Worm (Caenorhabditis elegans): Measurements from ENCODE around the gene C06E1.11.
A peak's percentile ranks its signal among the peaks of the same experiment; 100 is the strongest.

Gene C06E1.11

ce11 chrIII:8653457-8653856 is 37.0 kb upstream of the C06E1.11 start (continued):
- TF ChIP-seq nfya-2 (GFP tag; IDR thresholded peaks at IDR 0.05) = no peak
- no peak for TF ChIP-seq pbrm-1 (GFP tag; IDR thresholded peaks at IDR 0.05)
- TF ChIP-seq nhr-120 (GFP tag; IDR thresholded peaks at IDR 0.05) = no peak
- no peak for TF ChIP-seq Y56A3A.18 (GFP tag; IDR thresholded peaks at IDR 0.05)
- peak; percentile 34; the same call in 1 of the 2 replicates for TF ChIP-seq hmg-1.2 (GFP tag; IDR thresholded peaks at IDR 0.05)
- TF ChIP-seq lin-40 (tag; optimal IDR thresholded peaks at IDR 0.05) = no peak
- TF ChIP-seq B0035.1 (tag; optimal IDR thresholded peaks at IDR 0.05) = no peak
- TF ChIP-seq zfh-2 (GFP tag; conservative IDR thresholded peaks at IDR 0.05) = no peak
- no peak for TF ChIP-seq F57A8.1 (GFP tag; optimal IDR thresholded peaks at IDR 0.05)
- TF ChIP-seq attf-3 (GFP tag; conservative IDR thresholded peaks at IDR 0.05) = no peak
- no peak for TF ChIP-seq madf-3 (GFP tag; IDR thresholded peaks at IDR 0.05)
- no peak for TF ChIP-seq akir-1 (GFP tag; optimal IDR thresholded peaks at IDR 0.05)
- TF ChIP-seq chd-7 (tag; optimal IDR thresholded peaks at IDR 0.05) = no peak
- no peak for TF ChIP-seq Y53F4B.3 (GFP tag; IDR thresholded peaks at IDR 0.05)
- no peak for TF ChIP-seq ztf-28 (GFP tag; IDR thresholded peaks at IDR 0.05)
- TF ChIP-seq dpff-1 (tag; optimal IDR thresholded peaks at IDR 0.05) = no peak
- TF ChIP-seq ceh-27 (GFP tag; optimal IDR thresholded peaks at IDR 0.05) = no peak
- TF ChIP-seq nhr-179 (tag; optimal IDR thresholded peaks at IDR 0.05) = no peak
- no peak for TF ChIP-seq Y53G8AR.9 (GFP tag; conservative IDR thresholded peaks at IDR 0.05)
- TF ChIP-seq nhr-27 (tag; optimal IDR thresholded peaks at IDR 0.05) = no peak
- no peak for TF ChIP-seq K11D2.4 (GFP tag; IDR thresholded peaks at IDR 0.05)
- TF ChIP-seq F39B2.1 (GFP tag; IDR thresholded peaks at IDR 0.05) = no peak
- no peak for TF ChIP-seq F49E8.2 (tag; optimal IDR thresholded peaks at IDR 0.05; ENCODE audit: insufficient read depth)
- TF ChIP-seq lag-1 (GFP tag; IDR thresholded peaks at IDR 0.05) = no peak
- peak; percentile 17 for TF ChIP-seq snpc-3.4 (tag; optimal IDR thresholded peaks at IDR 0.05)
- no peak for TF ChIP-seq mel-28 (tag; optimal IDR thresholded peaks at IDR 0.05; ENCODE audit: borderline replicate concordance)
- peak; percentile 39 for TF ChIP-seq him-1 (tag; optimal IDR thresholded peaks at IDR 0.05)
- TF ChIP-seq atf-7 (tag; optimal IDR thresholded peaks at IDR 0.05) = no peak
- no peak for TF ChIP-seq hsf-1 (GFP tag; IDR thresholded peaks at IDR 0.05)
- TF ChIP-seq T26A5.8 (tag; optimal IDR thresholded peaks at IDR 0.05) = no peak
- no peak for TF ChIP-seq aptf-3 (GFP tag; IDR thresholded peaks at IDR 0.05)
- peak; percentile 25 for TF ChIP-seq die-1 (tag; optimal IDR thresholded peaks at IDR 0.05)
- no peak for TF ChIP-seq dox-1 (GFP tag; IDR thresholded peaks at IDR 0.05)
- no peak for TF ChIP-seq F55B11.4 (tag; optimal IDR thresholded peaks at IDR 0.05; ENCODE audit: borderline replicate concordance, insufficient read depth)
- no peak for TF ChIP-seq aptf-2 (GFP tag; conservative IDR thresholded peaks at IDR 0.05)
- TF ChIP-seq F23B12.7 (tag; optimal IDR thresholded peaks at IDR 0.05; ENCODE audit: insufficient read depth) = peak; percentile 11
- TF ChIP-seq hmg-20 (GFP tag; IDR thresholded peaks at IDR 0.05) = no peak
- no peak for TF ChIP-seq lin-54 (GFP tag; optimal IDR thresholded peaks at IDR 0.05)
- TF ChIP-seq ets-4 (GFP tag; optimal IDR thresholded peaks at IDR 0.05) = no peak
- peak; percentile 33 for TF ChIP-seq nhr-90 (tag; optimal IDR thresholded peaks at IDR 0.05)
- TF ChIP-seq nfyb-1 (GFP tag; IDR thresholded peaks at IDR 0.05) = peak; percentile 60; the same call in 1 of the 2 replicates
- TF ChIP-seq ceh-91 (GFP tag; IDR thresholded peaks at IDR 0.05) = no peak
- no peak for TF ChIP-seq ccch-3 (GFP tag; optimal IDR thresholded peaks at IDR 0.05)
- no peak for TF ChIP-seq attf-5 (GFP tag; optimal IDR thresholded peaks at IDR 0.05)
- no peak for TF ChIP-seq let-607 (tag; optimal IDR thresholded peaks at IDR 0.05)
- peak; percentile 50 for TF ChIP-seq B0261.1 (tag; optimal IDR thresholded peaks at IDR 0.05)
- no peak for TF ChIP-seq snpc-1.1 (tag; optimal IDR thresholded peaks at IDR 0.05; ENCODE audit: insufficient read depth)
- no peak for TF ChIP-seq hlh-12 (tag; optimal IDR thresholded peaks at IDR 0.05)
- no peak for TF ChIP-seq egrh-3 (GFP tag; IDR thresholded peaks at IDR 0.05)
